Fruit fly (Drosophila melanogaster) whole organism, wandering third instar larva: ENCODE results near the gene CG5122.

Source experiments
- OdsH ChIP-seq: fragments of 200-800 bp; sonication (Bioruptor generic); optimal IDR thresholded peaks from 2 replicates; lab custom pipeline; 2016; ENCODE audit warnings: missing biosample characterization, mild to moderate bottlenecking, missing genetic modification characterization
- fru ChIP-seq: fragments of 200-800 bp; sonication (Bioruptor generic); optimal IDR thresholded peaks from 3 replicates; lab custom pipeline; 2016; ENCODE audit warnings: missing biosample characterization, mild to moderate bottlenecking, missing genetic modification characterization
- pan ChIP-seq: fragments of >200 bp; optimal IDR thresholded peaks from 2 replicates; lab custom pipeline; 2017

- no peak for TF ChIP-seq OdsH (GFP tag; lab: Kevin White, UChicago)
- TF ChIP-seq fru: no peak
- no peak for TF ChIP-seq pan (lab: Kevin White, UChicago)
Observed at dm6 chr2L:13097200-13097599, 33.2 kb upstream of the CG5122 start.
